Worm (Caenorhabditis elegans): ENCODE results near the gene nhr-55.

ce11 chrV:439183-439749 lies 38.7 kb upstream of the nhr-55 start:
- TF ChIP-seq gei-8 (GFP tag; optimal IDR thresholded peaks at IDR 0.05) (no peak), F37D6.2 (tag; optimal IDR thresholded peaks at IDR 0.05) (no peak), ceh-44 (GFP tag; IDR thresholded peaks at IDR 0.05) (no peak), pqm-1 (tag; optimal IDR thresholded peaks at IDR 0.05) (no peak), ztf-11 (tag; optimal IDR thresholded peaks at IDR 0.05) (no peak), daf-12 (tag; optimal IDR thresholded peaks at IDR 0.05) (no peak)

All from whole organism, L4 larva.